Fruit fly (Drosophila melanogaster) Kc167 (cell line): ENCODE data around the gene CG1907.

ENCODE experiments used
- Sin3A ChIP-seq: fragments of >200 bp; optimal IDR thresholded peaks from 2 replicates; lab custom pipeline; 2018; ENCODE audit warnings: missing external identifiers
- psq ChIP-seq: fragments of >200 bp; optimal IDR thresholded peaks from 2 replicates; lab custom pipeline; 2017; ENCODE audit warnings: missing external identifiers

DNA sequence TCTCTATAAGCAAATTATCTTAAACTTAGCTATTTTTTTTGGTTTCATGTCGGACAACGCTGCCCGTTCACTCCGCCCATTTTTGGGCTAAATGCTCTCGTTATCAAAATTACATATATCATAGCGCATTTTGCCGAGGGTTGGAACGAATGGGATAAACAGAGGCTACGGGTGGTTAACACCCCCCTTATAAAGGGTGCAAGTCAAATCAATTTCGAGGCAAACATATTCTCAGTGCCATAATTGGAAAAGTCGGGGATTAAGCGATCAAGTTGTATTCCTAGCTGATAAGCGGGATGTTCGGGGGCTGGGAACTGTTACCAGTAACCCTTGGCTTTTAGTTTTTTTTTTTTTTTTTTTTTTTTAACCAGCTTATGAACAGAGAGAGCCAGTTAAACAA lies 35.6 kb upstream of the CG1907 start:
- TF ChIP-seq psq (lab: Kevin White, UChicago) (no peak), Sin3A (lab: Kevin White, UChicago) (no peak)
